Worm (Caenorhabditis elegans): ENCODE measurements around the gene B0348.2.

DNA sequence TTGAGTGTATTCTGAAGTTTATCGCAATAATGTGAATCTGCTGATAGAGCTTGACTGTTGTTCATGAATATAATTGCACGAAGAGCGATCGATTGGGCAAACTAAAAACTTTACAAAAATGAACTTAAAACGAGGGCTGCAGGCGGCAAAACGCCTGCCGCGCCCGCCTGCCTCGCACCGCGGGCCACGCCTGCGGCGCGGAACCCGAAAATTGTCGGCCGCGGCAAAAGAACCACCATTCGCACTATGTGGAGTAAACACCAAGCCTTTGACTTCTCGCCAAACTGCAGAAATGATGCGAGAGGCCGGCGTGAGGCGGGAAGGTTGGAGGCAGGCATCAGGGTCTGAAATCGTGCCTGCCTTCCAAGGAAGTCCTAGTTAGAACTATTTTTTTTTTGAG, 18.8 kb downstream of the B0348.2 start:
- TF ChIP-seq aha-1 (tag; optimal IDR thresholded peaks at IDR 0.05) (no peak), sox-4 (tag; optimal IDR thresholded peaks at IDR 0.05) (no peak), nhr-11 (tag; optimal IDR thresholded peaks at IDR 0.05) (no peak), blmp-1 (tag; optimal IDR thresholded peaks at IDR 0.05) (no peak), tbx-2 (tag; optimal IDR thresholded peaks at IDR 0.05) (no peak), unc-98 (GFP tag; IDR thresholded peaks at IDR 0.05) (no peak), sptf-1 (tag; optimal IDR thresholded peaks at IDR 0.05) (no peak), lsy-2 (tag; optimal IDR thresholded peaks at IDR 0.05) (no peak)
